Worm (Caenorhabditis elegans) whole organism, L2 larva: ENCODE measurements around the gene T28A11.2.

Experiments used
- R02D3.7 ChIP-seq: fragments of 150-350 bp; optimal IDR thresholded peaks from 2 replicates; lab custom pipeline; 2014; ENCODE audit warnings: missing biosample characterization, missing genetic modification characterization
- ama-1 ChIP-seq: fragments of 150-350 bp; optimal IDR thresholded peaks from 2 replicates; lab custom pipeline; 2018; ENCODE audit warnings: inconsistent platforms
- ceh-16 ChIP-seq: fragments of 150-350 bp; optimal IDR thresholded peaks from 2 replicates; lab custom pipeline; 2014; ENCODE audit warnings: missing biosample characterization, missing genetic modification characterization
- elt-1 ChIP-seq: fragments of 150-350 bp; optimal IDR thresholded peaks from 2 replicates; lab custom pipeline; 2014; ENCODE audit warnings: missing biosample characterization, missing genetic modification characterization
- nhr-11 ChIP-seq: fragments of 150-350 bp; optimal IDR thresholded peaks from 2 replicates; lab custom pipeline; 2014; ENCODE audit warnings: missing biosample characterization, missing genetic modification characterization
- nhr-237 ChIP-seq: fragments of 150-350 bp; optimal IDR thresholded peaks from 2 replicates; lab custom pipeline; 2014; ENCODE audit warnings: missing biosample characterization, missing genetic modification characterization
- nhr-25 ChIP-seq: fragments of 150-350 bp; sonication (generic microtip); optimal IDR thresholded peaks from 3 replicates; lab custom pipeline; 2014; ENCODE audit warnings: missing biosample characterization, missing genetic modification characterization
- nhr-77 ChIP-seq: fragments of 150-350 bp; optimal IDR thresholded peaks from 2 replicates; lab custom pipeline; 2014; ENCODE audit warnings: missing biosample characterization, missing genetic modification characterization
- skn-1 ChIP-seq: sonication (generic microtip); optimal IDR thresholded peaks from 2 replicates; lab custom pipeline; 2017; ENCODE audit warnings: missing biosample characterization, missing genetic modification characterization
- unc-62 ChIP-seq: fragments of 150-350 bp; optimal IDR thresholded peaks from 2 replicates; lab custom pipeline; 2014; ENCODE audit warnings: missing biosample characterization, missing genetic modification reagents, missing genetic modification characterization

DNA sequence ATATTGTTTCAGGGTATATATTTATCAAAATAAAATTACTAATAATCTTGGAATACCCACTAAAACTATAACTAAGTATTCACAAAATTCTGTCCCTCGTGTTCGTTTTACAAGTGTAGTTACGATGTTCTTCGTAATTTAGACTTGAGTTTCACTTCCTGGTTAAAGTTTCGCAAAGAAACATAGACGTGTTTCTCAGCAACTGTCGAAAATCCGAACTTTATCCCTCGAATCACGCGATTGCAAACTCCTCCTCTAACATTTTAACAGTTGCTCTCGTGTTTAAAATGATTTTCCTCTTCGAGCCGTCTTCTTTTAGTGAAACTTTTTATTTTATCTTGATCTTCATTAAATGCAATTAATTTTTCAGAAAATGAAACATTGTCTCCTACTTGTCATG, at the start of gene T28A11.2:
- TF ChIP-seq ama-1 (lab: Kevin White, UChicago) (no peak), nhr-77 (tag; lab: Kevin White, UChicago) (no peak), unc-62 (no peak), R02D3.7 (tag; lab: Kevin White, UChicago) (no peak), nhr-11 (tag; lab: Kevin White, UChicago) (no peak), ceh-16 (tag; lab: Kevin White, UChicago) (no peak), nhr-25 (no peak), elt-1 (tag; lab: Kevin White, UChicago) (no peak), nhr-237 (tag; lab: Kevin White, UChicago) (no peak), skn-1 (no peak)
